Fruit fly (Drosophila melanogaster) whole organism, prepupa: ENCODE data around the gene CG9316.

Experiments used
- CG16779 ChIP-seq: fragments of 200-800 bp; sonication (Bioruptor generic); optimal IDR thresholded peaks from 3 replicates; lab custom pipeline; 2017; ENCODE audit warnings: missing biosample characterization, mild to moderate bottlenecking, missing genetic modification characterization
- CG6854 ChIP-seq: fragments of 200-800 bp; sonication (Bioruptor generic); optimal IDR thresholded peaks from 2 replicates; lab custom pipeline; 2017; ENCODE audit warnings: missing biosample characterization, mild to moderate bottlenecking, missing genetic modification characterization
- CG8319 ChIP-seq: fragments of 200-800 bp; sonication (Bioruptor generic); optimal IDR thresholded peaks from 3 replicates; lab custom pipeline; 2016; ENCODE audit warnings: missing biosample characterization, missing genetic modification characterization

dm6 chr2L:20682136-20682733 lies 44.1 kb downstream of the CG9316 start, which contains the start of gene CG2617:
- no peak for TF ChIP-seq CG16779 (tag; lab: Kevin White, UChicago)
- TF ChIP-seq CG8319 (GFP tag; lab: Kevin White, UChicago), result no peak
- no peak for TF ChIP-seq CG6854
